Fruit fly (Drosophila melanogaster) S2 (cell line): ENCODE measurements around the gene Prp18.

Source experiments
- CG8478 ChIP-seq: fragments of >200 bp; optimal IDR thresholded peaks from 2 replicates; lab custom pipeline; 2018
- CTCF ChIP-seq, 2 experiments: fragments of >200 bp; optimal IDR thresholded peaks; 2 replicates each; lab custom pipeline; 2018

Prp18 gene

DNA sequence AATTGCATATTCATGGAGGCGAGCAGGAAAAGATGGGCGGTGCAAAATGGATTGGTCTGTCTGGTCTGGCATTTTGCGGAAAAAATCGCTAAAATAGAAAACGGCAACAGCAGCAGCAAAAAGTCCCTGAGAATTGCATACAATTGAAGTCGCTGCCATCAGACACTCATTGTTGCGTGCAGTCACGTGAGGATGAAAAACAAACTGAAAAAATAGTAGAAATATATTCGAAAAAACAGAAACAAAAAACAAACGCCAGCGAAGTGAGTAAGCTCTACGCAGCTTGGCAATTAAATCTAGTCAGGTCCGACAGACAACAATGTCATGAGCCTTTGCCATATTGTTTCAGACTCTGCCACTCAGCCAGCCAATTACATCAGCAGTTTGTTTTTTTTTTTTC, 28.2 kb upstream of the Prp18 start:
- TF ChIP-seq CTCF (optimal IDR thresholded peaks at IDR 0.05; lab: Kevin White, UChicago) (no peak), CG8478 (lab: Kevin White, UChicago) (no peak)

DNA sequence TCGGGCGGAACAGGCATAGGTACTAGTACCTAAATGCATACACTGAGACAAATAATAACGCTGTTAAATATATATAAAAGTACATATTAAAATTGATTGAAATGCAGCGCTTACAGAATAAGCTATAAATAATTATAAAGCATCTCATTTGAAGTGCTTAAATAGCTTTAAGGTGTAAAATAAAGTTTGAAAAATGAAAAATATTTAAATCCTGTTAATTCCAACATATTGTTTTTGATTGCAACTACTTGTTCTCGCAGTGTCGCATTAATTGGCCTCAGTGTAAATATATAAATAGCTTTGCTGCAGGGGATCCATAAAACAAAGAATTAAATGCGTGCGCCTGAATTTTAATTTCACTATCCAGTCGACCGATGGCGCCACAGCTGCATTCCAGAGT, 27.3 kb upstream of the Prp18 start:
- TF ChIP-seq CG8478 (lab: Kevin White, UChicago) (no peak), CTCF (optimal IDR thresholded peaks at IDR 0.05; lab: Kevin White, UChicago) (no peak)

DNA sequence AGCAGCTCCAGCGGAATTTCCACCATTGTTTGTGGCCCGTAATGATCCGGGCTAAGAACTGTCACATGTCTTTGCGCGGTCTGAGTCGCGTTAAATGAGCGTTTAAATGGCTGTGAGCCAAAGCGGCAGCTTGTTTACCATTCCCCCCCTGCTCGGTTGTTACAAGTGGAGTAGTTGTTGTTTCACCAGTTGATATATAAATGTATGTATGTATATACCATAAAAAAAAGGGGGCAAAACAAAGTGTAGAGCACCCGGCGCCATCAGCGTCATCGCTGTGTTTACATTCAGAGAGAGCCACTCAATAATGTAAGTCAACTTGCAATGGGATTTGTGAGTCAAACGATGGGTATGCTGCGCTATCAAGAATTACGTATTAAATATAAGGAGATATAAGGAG, 25.8 kb upstream of the Prp18 start:
- TF ChIP-seq CG8478 (lab: Kevin White, UChicago) (no peak), CTCF (optimal IDR thresholded peaks at IDR 0.05; lab: Kevin White, UChicago) (no peak)

DNA sequence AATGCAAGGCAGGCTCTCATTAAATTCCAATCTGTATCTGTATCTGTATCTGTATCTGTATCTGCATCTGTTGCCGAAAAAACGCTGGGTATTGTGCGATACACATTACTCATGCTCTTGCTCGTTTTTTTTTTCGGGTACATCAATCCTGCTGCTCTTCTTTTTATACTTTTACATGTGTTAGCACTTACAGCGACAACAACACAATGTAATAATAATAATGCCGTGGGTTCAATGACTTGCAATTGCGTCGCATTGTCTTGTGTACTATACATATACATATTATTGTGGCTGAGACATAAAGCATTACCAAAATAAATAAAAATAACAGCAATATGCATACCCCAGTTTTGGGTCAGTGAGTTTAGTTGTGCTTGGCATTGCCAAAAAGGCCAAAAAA, 23.8 kb upstream of the Prp18 start:
- TF ChIP-seq CG8478 (lab: Kevin White, UChicago) = no peak
- TF ChIP-seq CTCF (optimal IDR thresholded peaks at IDR 0.05; lab: Kevin White, UChicago) = no peak

DNA sequence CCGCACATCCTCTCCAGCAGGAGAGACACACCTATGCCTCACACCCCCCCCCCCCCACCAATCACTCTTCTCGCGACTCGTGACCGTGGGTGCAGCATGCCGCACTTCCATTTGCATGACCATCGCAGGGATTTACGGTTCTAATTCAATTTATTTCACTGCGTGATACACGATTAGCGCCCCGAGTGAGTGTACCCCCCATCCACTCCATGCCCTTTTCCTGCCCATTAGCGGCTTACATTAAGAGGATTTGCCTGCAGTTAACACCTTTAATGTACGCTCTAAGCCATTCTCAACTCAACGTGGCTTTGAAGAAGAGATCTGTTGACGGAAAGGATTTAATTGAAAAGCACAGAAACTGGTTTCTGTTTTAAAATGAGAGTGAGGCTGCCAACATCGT, 21.4 kb upstream of the Prp18 start:
- TF ChIP-seq CG8478 (lab: Kevin White, UChicago) = no peak
- TF ChIP-seq CTCF (optimal IDR thresholded peaks at IDR 0.05; lab: Kevin White, UChicago) = no peak

DNA sequence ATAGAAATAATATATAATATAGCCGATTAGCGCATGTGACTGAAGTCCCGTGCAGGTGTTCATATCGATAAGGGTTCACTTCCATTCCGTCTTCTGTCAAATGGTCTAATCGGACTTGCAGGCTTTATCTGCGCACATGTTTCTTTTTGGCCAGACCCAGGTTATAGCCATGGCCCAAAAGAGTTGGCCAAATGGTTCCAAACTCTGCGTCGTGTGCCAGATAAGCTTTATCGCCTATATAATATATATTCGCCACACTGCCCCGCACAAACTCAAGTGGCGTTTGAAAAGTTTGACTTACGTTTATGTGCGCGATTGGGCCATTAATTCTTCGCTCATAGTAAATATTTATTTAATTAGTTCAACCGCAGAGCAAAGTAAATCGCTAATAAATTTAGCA, 20.2 kb upstream of the Prp18 start:
- no peak for TF ChIP-seq CG8478 (lab: Kevin White, UChicago)
- no peak for TF ChIP-seq CTCF (optimal IDR thresholded peaks at IDR 0.05; lab: Kevin White, UChicago)

DNA sequence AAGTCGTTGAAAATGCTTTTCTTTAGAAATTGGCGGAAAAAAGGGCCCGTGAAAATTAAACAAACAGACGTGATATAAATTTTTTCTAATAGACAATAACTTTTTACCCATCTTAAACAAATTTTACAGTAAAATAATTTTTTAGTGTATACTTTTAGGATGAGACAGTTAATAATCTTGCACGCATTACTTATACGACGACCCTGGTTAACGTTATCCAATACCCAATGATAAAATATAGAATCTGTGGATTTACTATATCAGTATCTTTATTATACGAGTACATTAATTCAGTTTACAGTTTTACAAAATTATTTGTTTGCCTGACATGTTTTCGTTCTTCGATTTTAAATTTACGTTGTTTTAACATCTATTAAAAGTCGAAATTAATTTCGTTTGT, 13.6 kb upstream of the Prp18 start:
- no peak for TF ChIP-seq CG8478 (lab: Kevin White, UChicago)
- TF ChIP-seq CTCF (optimal IDR thresholded peaks at IDR 0.05; lab: Kevin White, UChicago) = no peak

DNA sequence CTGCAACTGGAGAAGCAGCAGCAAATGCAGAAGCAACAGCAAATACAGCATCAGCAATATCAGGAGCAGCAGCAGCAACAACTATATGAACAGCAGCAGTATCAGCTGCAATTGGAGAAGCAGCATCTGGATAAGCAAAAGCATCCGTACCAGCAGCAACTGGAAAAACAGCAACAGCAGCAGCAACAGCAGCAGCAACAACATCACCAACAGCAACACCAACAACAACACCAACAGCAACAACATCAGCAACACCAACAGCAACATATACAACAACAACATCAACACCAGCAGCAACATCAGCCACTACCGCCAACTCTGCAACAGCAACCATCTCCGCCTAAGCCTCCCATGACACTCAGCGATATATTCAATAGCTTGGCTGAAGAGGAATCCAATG, 9.6 kb upstream of the Prp18 start:
- TF ChIP-seq CG8478 (lab: Kevin White, UChicago) (no peak), CTCF (optimal IDR thresholded peaks at IDR 0.05; lab: Kevin White, UChicago) (no peak)

DNA sequence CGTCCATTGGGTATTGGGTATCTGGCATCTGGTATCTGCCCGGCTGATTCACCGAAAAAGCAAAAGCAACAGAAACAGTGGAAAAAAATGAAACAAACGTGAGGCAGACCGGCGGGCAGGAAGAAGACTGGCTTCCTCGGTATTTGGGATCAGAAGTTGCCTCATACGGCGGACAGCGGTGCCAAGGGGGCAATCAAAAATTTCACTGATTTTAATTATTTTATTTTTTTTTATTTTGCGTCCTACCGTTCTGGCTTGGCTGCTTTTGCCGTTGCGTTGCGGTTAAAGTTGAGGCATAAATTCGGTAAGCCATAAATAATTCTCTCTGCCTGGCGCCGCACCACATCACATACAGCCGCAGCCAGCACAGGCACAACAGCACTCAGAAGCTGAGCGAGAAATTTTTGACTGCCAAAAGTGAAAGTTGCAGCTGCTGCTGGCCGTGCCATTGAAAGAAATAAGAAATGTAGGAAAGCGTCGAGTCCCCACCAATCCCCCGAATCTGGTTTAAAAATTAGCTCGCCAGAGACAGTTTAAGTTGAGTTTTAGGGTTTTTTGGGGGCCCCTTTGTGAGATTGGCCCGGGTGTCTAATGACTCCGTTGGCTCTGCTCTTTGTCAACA, 5.6 kb upstream of the Prp18 start:
- no peak for TF ChIP-seq CTCF (optimal IDR thresholded peaks at IDR 0.05; lab: Kevin White, UChicago)
- no peak for TF ChIP-seq CG8478 (lab: Kevin White, UChicago)

DNA sequence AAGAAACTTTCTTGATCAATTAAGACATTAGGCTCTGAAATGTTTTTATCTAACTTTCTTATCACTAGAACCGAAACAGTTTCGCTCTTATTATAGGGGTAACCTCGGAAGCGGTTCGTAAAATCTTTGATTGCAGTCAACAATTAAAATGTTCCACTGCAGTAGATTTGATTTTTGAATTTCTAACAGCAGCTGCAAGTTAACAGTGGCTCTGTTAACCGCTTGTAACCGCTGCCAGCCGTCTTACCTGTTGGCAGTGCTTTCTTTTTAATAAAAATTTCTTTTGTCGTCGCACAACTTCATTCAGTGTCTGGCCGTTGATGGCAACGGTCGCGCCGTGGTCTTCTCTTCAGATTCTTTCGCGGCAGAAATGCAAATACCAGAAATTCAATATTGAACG, 2.2 kb upstream of the Prp18 start, which contains the start of gene CG6026:
Gene CG6026, plus strand, starts transcription at position 301 of the 400 bp plus-strand sequence.
- TF ChIP-seq CG8478 (lab: Kevin White, UChicago) (no peak), CTCF (optimal IDR thresholded peaks at IDR 0.05; lab: Kevin White, UChicago) (no peak)

DNA sequence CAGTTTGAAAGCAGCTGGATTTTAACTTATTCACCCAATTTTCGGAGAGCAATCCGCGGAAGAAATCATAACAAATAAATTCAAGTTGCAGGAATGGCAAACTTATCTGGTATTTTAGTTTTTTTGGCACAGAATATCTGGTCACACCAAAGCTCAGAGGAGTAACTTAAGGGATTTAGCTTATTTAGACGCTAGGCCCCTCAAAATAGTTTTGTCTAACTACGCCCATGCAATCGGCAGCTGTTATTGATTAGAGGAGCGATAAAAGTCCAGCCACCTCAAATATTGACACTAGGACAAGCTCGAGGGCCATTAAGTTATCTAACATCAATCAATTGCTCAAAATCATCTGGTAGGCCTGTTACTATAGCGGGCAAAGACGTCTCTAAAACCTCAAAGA, 2.3 kb downstream of the Prp18 start, which contains the start of the genes GatA and P5cr:
Gene GatA, minus strand, starts transcription at position 100 of the 400 bp plus-strand sequence.
Gene P5cr, plus strand, starts transcription at position 174 of the 400 bp plus-strand sequence.
- TF ChIP-seq CTCF (optimal IDR thresholded peaks at IDR 0.05; lab: Kevin White, UChicago) = no peak
- no peak for TF ChIP-seq CG8478 (lab: Kevin White, UChicago)

DNA sequence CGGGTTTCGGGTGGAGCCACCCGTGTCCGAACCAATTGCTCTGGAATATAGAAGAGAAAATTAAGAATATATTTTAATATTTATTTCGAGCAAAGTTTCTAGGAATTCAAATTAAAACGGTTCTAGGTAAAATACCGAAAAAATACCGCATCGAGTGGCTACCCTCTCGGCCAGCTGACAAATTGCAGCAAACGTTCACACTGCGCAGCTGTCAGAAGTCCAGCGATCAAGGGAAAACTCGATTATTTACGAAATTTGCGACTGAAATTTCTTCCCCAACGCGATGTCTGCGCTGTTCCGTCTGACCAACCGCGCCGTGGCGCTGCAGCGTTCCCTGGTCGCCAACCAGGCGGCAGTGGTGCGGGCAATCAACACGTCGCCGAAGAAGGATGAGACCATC, 3.9 kb downstream of the Prp18 start, which contains the start of gene NP15.6:
Gene NP15.6, plus strand, starts transcription at position 204 of the 400 bp plus-strand sequence.
- TF ChIP-seq CTCF (optimal IDR thresholded peaks at IDR 0.05; lab: Kevin White, UChicago) = no peak
- no peak for TF ChIP-seq CG8478 (lab: Kevin White, UChicago)

DNA sequence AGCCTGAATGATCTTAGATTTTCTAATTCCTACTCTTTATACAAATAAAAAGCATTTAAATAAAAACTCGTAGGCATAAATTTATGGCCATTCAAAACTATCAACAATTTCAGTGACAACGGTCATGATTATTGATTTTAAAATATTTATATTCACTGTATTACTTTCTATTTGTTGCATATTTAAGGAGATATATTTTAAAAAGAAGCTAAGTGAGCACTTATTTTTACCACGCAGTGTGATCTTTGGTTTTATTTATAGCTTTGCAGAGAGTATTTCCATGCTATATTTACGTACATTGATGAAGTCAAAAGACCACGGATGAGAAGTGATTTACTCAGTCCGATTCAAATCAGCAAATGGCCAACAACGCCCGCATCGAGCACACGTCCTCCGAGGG, 6.3 kb downstream of the Prp18 start, which contains the start of gene CG14285:
Gene CG14285, plus strand, starts transcription at position 339 of the 400 bp plus-strand sequence.
- TF ChIP-seq CTCF (optimal IDR thresholded peaks at IDR 0.05; lab: Kevin White, UChicago) (no peak), CG8478 (lab: Kevin White, UChicago) (no peak)

DNA sequence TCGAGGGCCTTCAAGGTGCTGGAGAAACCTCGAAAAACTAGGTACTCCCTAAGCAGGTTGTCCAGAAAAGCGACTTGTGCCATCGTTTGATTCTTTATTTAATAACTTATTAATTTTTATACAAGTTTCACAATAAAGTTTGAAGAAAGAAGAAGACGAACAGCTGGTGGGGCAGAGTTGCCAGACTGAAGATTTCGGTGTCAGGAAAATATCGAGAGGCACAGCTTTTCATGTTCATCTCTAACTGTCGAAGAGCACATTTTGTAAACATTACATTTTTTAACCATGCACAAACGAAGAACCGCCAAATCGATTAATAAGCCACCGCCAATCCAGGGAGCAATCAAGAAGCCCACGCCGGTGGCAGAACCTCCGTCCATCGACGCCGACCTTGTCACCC, 7.2 kb downstream of the Prp18 start, which contains the start of the genes CG6005 and CG14286:
Gene CG6005, minus strand, starts transcription at position 169 of the 400 bp plus-strand sequence.
Gene CG14286, plus strand, starts transcription at position 231 of the 400 bp plus-strand sequence.
- TF ChIP-seq CG8478 (lab: Kevin White, UChicago) = no peak
- TF ChIP-seq CTCF (optimal IDR thresholded peaks at IDR 0.05; lab: Kevin White, UChicago) = no peak

DNA sequence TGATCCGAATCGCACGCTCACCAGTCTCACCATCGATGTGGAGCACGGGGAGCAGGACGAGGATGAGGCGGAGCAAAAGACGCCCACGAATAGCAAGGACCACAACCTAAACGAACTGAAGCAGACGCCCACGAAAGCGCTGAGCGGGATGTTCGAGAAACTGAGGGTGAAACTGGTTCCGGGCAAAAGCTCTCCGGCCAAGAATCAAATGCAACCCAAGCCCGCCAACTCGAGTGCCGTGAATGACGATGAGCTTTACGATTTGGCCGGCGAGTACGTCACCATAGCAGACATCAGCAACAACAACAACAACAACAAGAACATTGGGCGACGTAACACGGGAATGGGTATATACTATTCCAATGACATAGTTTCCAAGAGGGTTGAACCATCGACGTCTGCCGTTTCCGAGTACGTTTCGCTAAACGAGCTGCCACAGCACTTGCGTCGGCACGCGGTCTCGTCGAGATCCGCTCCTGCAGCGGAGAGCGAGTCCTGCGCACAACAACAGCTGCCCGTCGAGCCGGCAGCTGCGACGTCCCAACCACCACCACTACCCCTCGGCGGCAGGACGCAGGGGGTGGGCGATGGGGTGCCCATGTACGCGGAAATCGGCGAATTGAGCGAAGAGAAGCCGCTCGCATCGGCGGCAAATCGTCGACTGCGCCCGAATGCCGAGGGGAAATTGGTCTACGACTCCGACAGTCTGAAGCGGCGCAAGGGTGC, 13.6 kb downstream of the Prp18 start:
- TF ChIP-seq CTCF (optimal IDR thresholded peaks at IDR 0.05; lab: Kevin White, UChicago) (no peak), CG8478 (lab: Kevin White, UChicago) (no peak)
